Fruit fly (Drosophila melanogaster) whole organism, embryonic: Measurements from ENCODE around the gene retm.

Experiments used
- ATbp ChIP-seq: fragments of 200-800 bp; sonication (Bioruptor generic); optimal IDR thresholded peaks from 2 replicates; lab custom pipeline; 2017; ENCODE audit warnings: missing biosample characterization, mild to moderate bottlenecking, missing genetic modification characterization, missing genetic modification reagents
- Atf6 ChIP-seq: fragments of 200-800 bp; sonication (Bioruptor generic); IDR thresholded peaks from 2 replicates; pipeline ENCODE4 v1.3.6; 2022; ENCODE audit warnings: missing biosample characterization, missing genetic modification characterization
- BEAF-32 ChIP-seq: fragments of 200-800 bp; sonication (Bioruptor generic); optimal IDR thresholded peaks from 3 replicates; lab custom pipeline; 2017; ENCODE audit warnings: missing biosample characterization, missing genetic modification characterization, mild to moderate bottlenecking, moderate library complexity, missing genetic modification reagents
- Blimp-1 ChIP-seq: fragments of 200-800 bp; sonication (Bioruptor generic); optimal IDR thresholded peaks from 3 replicates; lab custom pipeline; 2018; ENCODE audit warnings: missing biosample characterization, missing genetic modification characterization, mild to moderate bottlenecking, moderate library complexity, missing genetic modification reagents
- CG10959 ChIP-seq: fragments of 200-800 bp; sonication (Bioruptor generic); IDR thresholded peaks from 2 replicates; pipeline ENCODE4 v1.3.6; 2022; ENCODE audit warnings: missing biosample characterization, missing genetic modification characterization
- CG11456 ChIP-seq: fragments of 200-800 bp; sonication (Bioruptor generic); IDR thresholded peaks from 3 replicates; pipeline ENCODE4 v1.3.6; 2022; ENCODE audit warnings: missing biosample characterization, missing genetic modification characterization
- CG12104 ChIP-seq: fragments of 200-800 bp; sonication (Bioruptor generic); optimal IDR thresholded peaks from 3 replicates; lab custom pipeline; 2016; ENCODE audit warnings: missing biosample characterization, missing genetic modification characterization
- CG12219 ChIP-seq: fragments of 200-800 bp; sonication (Bioruptor generic); optimal IDR thresholded peaks from 3 replicates; lab custom pipeline; 2018; ENCODE audit warnings: missing biosample characterization, mild to moderate bottlenecking, missing genetic modification characterization
- CG15514 ChIP-seq: fragments of 200-800 bp; sonication (Bioruptor generic); optimal IDR thresholded peaks from 3 replicates; lab custom pipeline; 2017; ENCODE audit warnings: missing biosample characterization, missing genetic modification characterization, mild to moderate bottlenecking, moderate library complexity, missing genetic modification reagents
- CG1602 ChIP-seq: fragments of 200-800 bp; sonication (Bioruptor generic); optimal IDR thresholded peaks from 3 replicates; lab custom pipeline; 2016; ENCODE audit warnings: missing biosample characterization, missing genetic modification characterization
- CG16813 ChIP-seq: fragments of 200-800 bp; sonication (Bioruptor generic); IDR thresholded peaks from 3 replicates; pipeline ENCODE4 v1.3.6; 2022; ENCODE audit warnings: missing biosample characterization, missing genetic modification characterization; ENCODE audit not compliant: partially characterized antibody
- CG17829 ChIP-seq: fragments of 200-800 bp; optimal IDR thresholded peaks from 2 replicates; lab custom pipeline; 2019; ENCODE audit warnings: missing biosample characterization, mild to moderate bottlenecking, missing genetic modification characterization, moderate library complexity
- CG2120 ChIP-seq: fragments of 200-800 bp; sonication (Bioruptor generic); optimal IDR thresholded peaks from 3 replicates; lab custom pipeline; 2016; ENCODE audit warnings: missing biosample characterization, missing genetic modification characterization
- CG30020 ChIP-seq: fragments of 200-800 bp; optimal IDR thresholded peaks from 2 replicates; lab custom pipeline; 2019; ENCODE audit warnings: missing biosample characterization, mild to moderate bottlenecking, missing genetic modification characterization, moderate library complexity
- CG42726 ChIP-seq: fragments of 200-800 bp; sonication (Bioruptor generic); IDR thresholded peaks from 2 replicates; pipeline ENCODE4 v1.3.6; 2022; ENCODE audit warnings: missing biosample characterization, missing genetic modification characterization; ENCODE audit not compliant: partially characterized antibody
- CG4404 ChIP-seq: fragments of 200-800 bp; sonication (Bioruptor generic); IDR thresholded peaks from 2 replicates; pipeline ENCODE4 v1.3.6; 2022; ENCODE audit warnings: missing biosample characterization, missing genetic modification characterization
- CG6654 ChIP-seq: fragments of 200-800 bp; sonication (Bioruptor generic); optimal IDR thresholded peaks from 2 replicates; lab custom pipeline; 2017; ENCODE audit warnings: missing biosample characterization, mild to moderate bottlenecking, missing genetic modification characterization
- CG6683 ChIP-seq: fragments of 200-800 bp; sonication (Bioruptor generic); optimal IDR thresholded peaks from 2 replicates; lab custom pipeline; 2017; ENCODE audit warnings: missing biosample characterization, mild to moderate bottlenecking, missing genetic modification characterization, missing genetic modification reagents
- CG6791 ChIP-seq: fragments of 200-800 bp; sonication (Bioruptor generic); IDR thresholded peaks from 3 replicates; pipeline ENCODE4 v1.3.6; 2022; ENCODE audit warnings: missing biosample characterization, missing genetic modification characterization; ENCODE audit not compliant: partially characterized antibody
- CG7357 ChIP-seq: fragments of 200-800 bp; sonication (Bioruptor generic); IDR thresholded peaks from 3 replicates; pipeline ENCODE4 v1.3.6; 2022; ENCODE audit warnings: missing biosample characterization, missing genetic modification characterization
- E2f2 ChIP-seq: fragments of 200-800 bp; sonication (Bioruptor generic); IDR thresholded peaks from 2 replicates; pipeline ENCODE4 v1.3.6; 2022; ENCODE audit warnings: missing biosample characterization, missing genetic modification characterization
- Fer1 ChIP-seq: fragments of 200-800 bp; sonication (Bioruptor generic); optimal IDR thresholded peaks from 2 replicates; lab custom pipeline; 2017; ENCODE audit warnings: missing biosample characterization, mild to moderate bottlenecking, missing genetic modification characterization
- Jarid2 ChIP-seq: fragments of 200-800 bp; sonication (Bioruptor generic); optimal IDR thresholded peaks from 3 replicates; lab custom pipeline; 2017; ENCODE audit warnings: mild to moderate bottlenecking, missing biosample characterization, missing genetic modification reagents, missing genetic modification characterization
- MESR4 ChIP-seq: fragments of 200-800 bp; sonication (Bioruptor generic); optimal IDR thresholded peaks from 2 replicates; lab custom pipeline; 2018; ENCODE audit warnings: missing biosample characterization, mild to moderate bottlenecking, missing genetic modification characterization, moderate library complexity
- NFAT ChIP-seq: fragments of 200-800 bp; sonication (Bioruptor generic); IDR thresholded peaks from 2 replicates; pipeline ENCODE4 v1.3.6; 2022; ENCODE audit warnings: missing biosample characterization, missing genetic modification characterization
- Neu2 ChIP-seq: fragments of 200-800 bp; sonication (Bioruptor generic); optimal IDR thresholded peaks from 3 replicates; lab custom pipeline; 2016; ENCODE audit warnings: missing biosample characterization, missing genetic modification characterization, borderline replicate concordance
- Sox102F ChIP-seq: fragments of 200-800 bp; sonication (Bioruptor generic); optimal IDR thresholded peaks from 2 replicates; lab custom pipeline; 2018; ENCODE audit warnings: missing biosample characterization, mild to moderate bottlenecking, missing genetic modification characterization, moderate library complexity
- Sry-β ChIP-seq: fragments of 200-800 bp; sonication (Bioruptor generic); optimal IDR thresholded peaks from 2 replicates; lab custom pipeline; 2018; ENCODE audit warnings: missing biosample characterization, mild to moderate bottlenecking, missing genetic modification characterization, moderate library complexity
- YL-1 ChIP-seq: fragments of 200-800 bp; sonication (Bioruptor generic); optimal IDR thresholded peaks from 3 replicates; lab custom pipeline; 2017; ENCODE audit warnings: missing biosample characterization, mild to moderate bottlenecking, missing genetic modification characterization
- amos ChIP-seq: fragments of 200-800 bp; sonication (Bioruptor generic); IDR thresholded peaks from 2 replicates; pipeline ENCODE4 v1.3.6; 2022; ENCODE audit warnings: missing biosample characterization, missing genetic modification characterization; ENCODE audit not compliant: partially characterized antibody
- bcd ChIP-seq: fragments of 200-800 bp; sonication (Bioruptor generic); optimal IDR thresholded peaks from 2 replicates; lab custom pipeline; 2017; ENCODE audit warnings: missing biosample characterization, mild to moderate bottlenecking, missing genetic modification characterization
- cg ChIP-seq: fragments of 200-800 bp; sonication (Bioruptor generic); optimal IDR thresholded peaks from 3 replicates; lab custom pipeline; 2019; ENCODE audit warnings: missing biosample characterization, mild to moderate bottlenecking, missing genetic modification characterization, moderate library complexity
- chm ChIP-seq: fragments of 200-800 bp; sonication (Bioruptor generic); IDR thresholded peaks from 2 replicates; pipeline ENCODE4 v1.3.6; 2022; ENCODE audit warnings: missing biosample characterization, missing genetic modification characterization
- dmrt11E ChIP-seq: fragments of 200-800 bp; sonication (Bioruptor generic); optimal IDR thresholded peaks from 3 replicates; lab custom pipeline; 2018; ENCODE audit warnings: missing biosample characterization, mild to moderate bottlenecking, missing genetic modification characterization, moderate library complexity
- ems ChIP-seq: fragments of 200-800 bp; sonication (Bioruptor generic); optimal IDR thresholded peaks from 3 replicates; lab custom pipeline; 2016; ENCODE audit warnings: missing biosample characterization, missing genetic modification characterization
- exex ChIP-seq: fragments of 200-800 bp; sonication (Bioruptor generic); optimal IDR thresholded peaks from 4 replicates; lab custom pipeline; 2018; ENCODE audit warnings: missing biosample characterization, mild to moderate bottlenecking, missing genetic modification characterization, moderate library complexity
- jumu ChIP-seq: fragments of 200-800 bp; sonication (Bioruptor generic); optimal IDR thresholded peaks from 3 replicates; lab custom pipeline; 2016; ENCODE audit warnings: missing biosample characterization, missing genetic modification characterization
- nerfin-2 ChIP-seq: fragments of 200-800 bp; sonication (Bioruptor generic); IDR thresholded peaks from 2 replicates; pipeline ENCODE4 v1.3.6; 2022; ENCODE audit warnings: missing biosample characterization, missing genetic modification characterization; ENCODE audit not compliant: partially characterized antibody
- nmo ChIP-seq: fragments of 200-800 bp; sonication (Bioruptor generic); optimal IDR thresholded peaks from 2 replicates; lab custom pipeline; 2018; ENCODE audit warnings: missing biosample characterization, mild to moderate bottlenecking, missing genetic modification characterization, moderate library complexity
- onecut ChIP-seq: fragments of 200-800 bp; sonication (Bioruptor generic); IDR thresholded peaks from 2 replicates; pipeline ENCODE4 v1.3.6; 2022; ENCODE audit warnings: missing biosample characterization, missing genetic modification characterization
- pan ChIP-seq, 4 experiments: fragments of >200 bp in 3 of 4; fragments of 200-800 bp in 1 of 4; sonication (Bioruptor generic) in 1 of 4; optimal IDR thresholded peaks in 3 of 4; IDR thresholded peaks in 1 of 4; 2 replicates each; pipeline versions ENCODE4 v1.3.6 to Lab custom; 2017 to 2022; ENCODE audit warnings: missing biosample characterization in 2 of 4, missing genetic modification characterization in 2 of 4, mixed read lengths in 1 of 4
- rib ChIP-seq: fragments of 200-800 bp; sonication (Bioruptor generic); IDR thresholded peaks from 2 replicates; pipeline ENCODE4 v1.3.6; 2022; ENCODE audit warnings: missing biosample characterization, missing genetic modification characterization
- ro ChIP-seq: fragments of 200-800 bp; sonication (Bioruptor generic); IDR thresholded peaks from 2 replicates; pipeline ENCODE4 v1.3.6; 2022; ENCODE audit warnings: missing biosample characterization, missing genetic modification characterization
- shn ChIP-seq: fragments of 200-800 bp; sonication (Bioruptor generic); optimal IDR thresholded peaks from 3 replicates; lab custom pipeline; 2016; ENCODE audit warnings: missing biosample characterization, missing genetic modification characterization
- sug ChIP-seq: fragments of 200-800 bp; optimal IDR thresholded peaks from 2 replicates; lab custom pipeline; 2019; ENCODE audit warnings: missing biosample characterization, mild to moderate bottlenecking, missing genetic modification characterization, moderate library complexity
- tgo ChIP-seq: fragments of 200-800 bp; sonication (Bioruptor generic); IDR thresholded peaks from 3 replicates; pipeline ENCODE4 v1.3.6; 2022; ENCODE audit warnings: missing biosample characterization, missing genetic modification characterization
- vvl ChIP-seq: fragments of 200-800 bp; sonication (Bioruptor generic); IDR thresholded peaks from 2 replicates; pipeline ENCODE4 v1.3.6; 2022; ENCODE audit warnings: missing biosample characterization, missing genetic modification characterization

retm gene

DNA sequence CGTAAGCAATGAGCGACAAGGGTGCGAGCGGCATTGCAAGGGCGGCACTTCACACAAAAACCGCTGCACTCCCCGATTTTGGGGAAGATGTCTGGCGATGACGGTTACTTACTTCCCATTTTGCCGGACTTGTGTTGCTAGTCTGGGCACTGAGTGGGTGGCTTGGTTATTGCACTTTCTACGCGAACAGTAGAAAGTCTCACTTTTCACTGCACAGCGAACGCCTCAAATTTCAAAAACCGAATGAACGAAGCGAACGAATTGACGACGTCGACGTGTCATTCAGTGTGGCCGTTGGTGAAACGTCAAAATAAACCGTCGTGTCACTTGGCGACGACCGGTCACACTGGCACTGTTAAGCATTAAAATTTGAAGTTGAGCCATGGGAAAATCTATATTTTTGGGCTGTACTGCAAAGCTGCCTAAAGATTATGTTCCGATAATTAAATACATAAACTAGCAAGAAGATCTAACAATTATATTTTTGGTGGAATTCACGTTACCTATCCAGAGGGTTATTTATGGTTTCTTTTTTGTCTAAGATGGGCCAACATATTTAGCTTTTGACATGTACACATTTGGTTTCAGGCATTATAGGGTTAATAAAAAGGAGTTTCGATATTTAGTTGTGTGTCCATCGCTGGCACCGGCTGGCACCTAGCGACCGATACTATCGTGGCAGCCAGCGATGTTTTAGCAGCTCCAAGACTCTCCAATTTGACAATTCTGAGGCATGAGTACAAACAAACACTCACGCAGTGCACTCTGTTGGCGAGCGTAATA, 24.7 kb upstream of the retm start, which contains the start of the genes Sec61alpha and Daxx (continued):
- peak; percentile 75 for TF ChIP-seq CG10959
- peak; percentile 56 for TF ChIP-seq exex (tag; lab: Kevin White, UChicago)
- peak; percentile 68 for TF ChIP-seq Blimp-1 (GFP tag; lab: Kevin White, UChicago)
- TF ChIP-seq NFAT (GFP tag; lab: Robert Waterston, UW): peak; percentile 87
- peak; percentile 9 for TF ChIP-seq YL-1 (GFP tag; lab: Kevin White, UChicago)
- peak; percentile 94 for TF ChIP-seq shn
- TF ChIP-seq pan (optimal IDR thresholded peaks at IDR 0.05; lab: Kevin White, UChicago): no peak
- peak in 1 of 2 experiments; percentile 84 for TF ChIP-seq pan (GFP tag; optimal IDR thresholded peaks at IDR 0.05 in 1 of 2, IDR thresholded peaks at IDR 0.05 in 1 of 2)
- peak; percentile 16 for TF ChIP-seq CG6683 (GFP tag; lab: Kevin White, UChicago)
- TF ChIP-seq amos (GFP tag; lab: Robert Waterston, UW): peak; percentile 100
- TF ChIP-seq bcd (GFP tag; lab: Kevin White, UChicago): peak; percentile 79
- TF ChIP-seq rib (GFP tag; lab: Robert Waterston, UW): peak; percentile 71
- peak; percentile 67 for TF ChIP-seq onecut
- TF ChIP-seq CG4404 (GFP tag; lab: Robert Waterston, UW): peak; percentile 76
- TF ChIP-seq Neu2 (GFP tag; lab: Kevin White, UChicago): peak; percentile 36
- peak; percentile 90 for TF ChIP-seq vvl
- TF ChIP-seq nmo: peak; percentile 87
- TF ChIP-seq CG12104: peak; percentile 70
- TF ChIP-seq ATbp (GFP tag; lab: Kevin White, UChicago): peak; percentile 49
- TF ChIP-seq Fer1 (GFP tag; lab: Kevin White, UChicago): peak; percentile 67
- TF ChIP-seq Atf6 (GFP tag; lab: Robert Waterston, UW): peak; percentile 80
- peak; percentile 30 for TF ChIP-seq CG6654 (GFP tag; lab: Kevin White, UChicago)
- TF ChIP-seq CG42726 (GFP tag; lab: Robert Waterston, UW): peak; percentile 100
- TF ChIP-seq Sry-β (GFP tag; lab: Kevin White, UChicago): peak; percentile 35
- peak; percentile 69 for TF ChIP-seq CG12219
- TF ChIP-seq tgo (GFP tag; lab: Robert Waterston, UW): peak; percentile 83
- peak; percentile 83 for TF ChIP-seq CG17829 (tag; lab: Kevin White, UChicago)
- peak; percentile 99 for TF ChIP-seq nerfin-2 (GFP tag; lab: Robert Waterston, UW)
- TF ChIP-seq CG16813 (GFP tag; lab: Robert Waterston, UW): peak; percentile 100
- TF ChIP-seq CG30020 (tag; lab: Kevin White, UChicago): peak; percentile 74
- TF ChIP-seq E2f2 (GFP tag; lab: Robert Waterston, UW): peak; percentile 69
- TF ChIP-seq CG11456: peak; percentile 89
- TF ChIP-seq ems (GFP tag; lab: Kevin White, UChicago): peak; percentile 85
- TF ChIP-seq BEAF-32 (GFP tag; lab: Kevin White, UChicago): peak; percentile 100
- TF ChIP-seq Jarid2 (GFP tag; lab: Kevin White, UChicago): no peak
- TF ChIP-seq dmrt11E (tag; lab: Kevin White, UChicago): peak; percentile 74
- TF ChIP-seq MESR4 (GFP tag; lab: Kevin White, UChicago): peak; percentile 75
- TF ChIP-seq CG15514 (GFP tag; lab: Kevin White, UChicago): peak; percentile 77
- peak; percentile 80 for TF ChIP-seq Sox102F (GFP tag; lab: Kevin White, UChicago)
- TF ChIP-seq CG7357 (GFP tag; lab: Robert Waterston, UW): peak; percentile 67; the same call in 2 of the 3 replicates
- TF ChIP-seq sug: peak; percentile 87
- TF ChIP-seq chm (GFP tag; lab: Robert Waterston, UW): peak; percentile 66
- TF ChIP-seq jumu: peak; percentile 91
- no peak for TF ChIP-seq cg (GFP tag; lab: Kevin White, UChicago)
- TF ChIP-seq CG6791: peak; percentile 100
- TF ChIP-seq CG2120 (GFP tag; lab: Kevin White, UChicago): peak; percentile 95
- no peak for TF ChIP-seq ro (GFP tag; lab: Robert Waterston, UW)
- peak; percentile 85 for TF ChIP-seq CG1602
